Fruit fly (Drosophila melanogaster) whole organism, embryonic: ENCODE data around the gene Idh3b.

ENCODE experiments used
- Atf3 ChIP-seq: fragments of 200-800 bp; sonication (Bioruptor generic); optimal IDR thresholded peaks from 3 replicates; lab custom pipeline; 2016; ENCODE audit warnings: missing biosample characterization, missing genetic modification characterization
- BtbVII ChIP-seq: fragments of 200-800 bp; sonication (Bioruptor generic); optimal IDR thresholded peaks from 3 replicates; lab custom pipeline; 2017; ENCODE audit warnings: missing biosample characterization, mild to moderate bottlenecking, missing genetic modification characterization
- CG11247 ChIP-seq: fragments of 200-800 bp; sonication (Bioruptor generic); IDR thresholded peaks from 2 replicates; pipeline ENCODE4 v1.3.6; 2022; ENCODE audit warnings: missing biosample characterization, missing genetic modification characterization
- CG12155 ChIP-seq: fragments of 200-800 bp; sonication (Bioruptor generic); optimal IDR thresholded peaks from 3 replicates; lab custom pipeline; 2016; ENCODE audit warnings: missing biosample characterization, missing genetic modification characterization
- CG12942 ChIP-seq: fragments of 200-800 bp; sonication (Bioruptor generic); optimal IDR thresholded peaks from 3 replicates; lab custom pipeline; 2016; ENCODE audit warnings: missing biosample characterization, missing genetic modification characterization
- CG15479 ChIP-seq: fragments of 200-800 bp; sonication (Bioruptor generic); optimal IDR thresholded peaks from 3 replicates; lab custom pipeline; 2019; ENCODE audit warnings: missing biosample characterization, mild to moderate bottlenecking, missing genetic modification characterization, moderate library complexity
- CG1603 ChIP-seq: fragments of 200-800 bp; sonication (Bioruptor generic); optimal IDR thresholded peaks from 2 replicates; lab custom pipeline; 2019; ENCODE audit warnings: missing biosample characterization, mild to moderate bottlenecking, missing genetic modification characterization, moderate library complexity
- CG17359 ChIP-seq: fragments of 200-800 bp; sonication (Bioruptor generic); optimal IDR thresholded peaks from 3 replicates; lab custom pipeline; 2018; ENCODE audit warnings: missing biosample characterization, mild to moderate bottlenecking, missing genetic modification characterization, moderate library complexity
- CG17568 ChIP-seq: fragments of 200-800 bp; sonication (Bioruptor generic); optimal IDR thresholded peaks from 2 replicates; lab custom pipeline; 2018; ENCODE audit warnings: missing biosample characterization, mild to moderate bottlenecking, missing genetic modification characterization, moderate library complexity
- CG18764 ChIP-seq: fragments of 200-800 bp; sonication (Bioruptor generic); optimal IDR thresholded peaks from 3 replicates; lab custom pipeline; 2016; ENCODE audit warnings: missing biosample characterization, missing genetic modification characterization
- CG2120 ChIP-seq: fragments of 200-800 bp; sonication (Bioruptor generic); optimal IDR thresholded peaks from 3 replicates; lab custom pipeline; 2016; ENCODE audit warnings: missing biosample characterization, missing genetic modification characterization
- CG2712 ChIP-seq: fragments of 200-800 bp; optimal IDR thresholded peaks from 3 replicates; lab custom pipeline; 2019; ENCODE audit warnings: missing biosample characterization, mild to moderate bottlenecking, missing genetic modification characterization, moderate library complexity
- CG3995 ChIP-seq: fragments of 200-800 bp; sonication (Bioruptor generic); optimal IDR thresholded peaks from 3 replicates; lab custom pipeline; 2016; ENCODE audit warnings: missing biosample characterization, missing genetic modification characterization
- CG6683 ChIP-seq: fragments of 200-800 bp; sonication (Bioruptor generic); optimal IDR thresholded peaks from 2 replicates; lab custom pipeline; 2017; ENCODE audit warnings: missing biosample characterization, mild to moderate bottlenecking, missing genetic modification characterization, missing genetic modification reagents
- CG7357 ChIP-seq: fragments of 200-800 bp; sonication (Bioruptor generic); IDR thresholded peaks from 3 replicates; pipeline ENCODE4 v1.3.6; 2022; ENCODE audit warnings: missing biosample characterization, missing genetic modification characterization
- CG7839 ChIP-seq: fragments of 200-800 bp; sonication (Bioruptor generic); optimal IDR thresholded peaks from 3 replicates; lab custom pipeline; 2018; ENCODE audit warnings: missing biosample characterization, mild to moderate bottlenecking, missing genetic modification characterization, moderate library complexity
- CG8478 ChIP-seq: fragments of >200 bp; optimal IDR thresholded peaks from 2 replicates; lab custom pipeline; 2018
- CHES-1-like ChIP-seq: fragments of 200-800 bp; sonication (Bioruptor generic); optimal IDR thresholded peaks from 2 replicates; lab custom pipeline; 2016; ENCODE audit warnings: missing biosample characterization, missing genetic modification characterization
- Dll ChIP-seq: fragments of 200-800 bp; sonication (Bioruptor generic); IDR thresholded peaks from 4 replicates; pipeline ENCODE4 v1.3.6; 2022; ENCODE audit warnings: missing biosample characterization, missing genetic modification characterization; ENCODE audit not compliant: partially characterized antibody
- Drgx ChIP-seq: fragments of 200-800 bp; sonication (Bioruptor generic); IDR thresholded peaks from 2 replicates; pipeline ENCODE4 v1.3.6; 2022; ENCODE audit warnings: missing biosample characterization, missing genetic modification characterization
- HLH54F ChIP-seq: fragments of 200-800 bp; sonication (Bioruptor generic); optimal IDR thresholded peaks from 3 replicates; lab custom pipeline; 2016; ENCODE audit warnings: missing biosample characterization, missing genetic modification characterization
- MESR4 ChIP-seq: fragments of 200-800 bp; sonication (Bioruptor generic); optimal IDR thresholded peaks from 2 replicates; lab custom pipeline; 2018; ENCODE audit warnings: missing biosample characterization, mild to moderate bottlenecking, missing genetic modification characterization, moderate library complexity
- Poxn ChIP-seq: fragments of 200-800 bp; sonication (Bioruptor generic); IDR thresholded peaks from 2 replicates; pipeline ENCODE4 v1.3.6; 2022; ENCODE audit warnings: missing biosample characterization, missing genetic modification characterization
- TFAM ChIP-seq: fragments of 200-800 bp; sonication (Bioruptor generic); optimal IDR thresholded peaks from 2 replicates; lab custom pipeline; 2017; ENCODE audit warnings: missing biosample characterization, missing genetic modification characterization, inconsistent platforms
- chif ChIP-seq, 2 experiments: fragments of 200-800 bp; sonication (Bioruptor generic); optimal IDR thresholded peaks; 3 replicates each; lab custom pipeline; 2016; ENCODE audit warnings: missing biosample characterization in 2 of 2, missing genetic modification characterization in 2 of 2
- da ChIP-seq: fragments of 200-800 bp; sonication (Bioruptor generic); optimal IDR thresholded peaks from 2 replicates; lab custom pipeline; 2016; ENCODE audit warnings: missing biosample characterization, missing genetic modification characterization
- danr ChIP-seq: fragments of 200-800 bp; sonication (Bioruptor generic); IDR thresholded peaks from 2 replicates; pipeline ENCODE4 v1.3.6; 2022; ENCODE audit warnings: missing biosample characterization, missing genetic modification characterization
- dmrt11E ChIP-seq: fragments of 200-800 bp; sonication (Bioruptor generic); optimal IDR thresholded peaks from 3 replicates; lab custom pipeline; 2018; ENCODE audit warnings: missing biosample characterization, mild to moderate bottlenecking, missing genetic modification characterization, moderate library complexity
- fru ChIP-seq: fragments of >200 bp; optimal IDR thresholded peaks from 2 replicates; lab custom pipeline; 2017
- ftz-f1 ChIP-seq: fragments of 200-800 bp; sonication (Bioruptor generic); optimal IDR thresholded peaks from 2 replicates; lab custom pipeline; 2016; ENCODE audit warnings: missing biosample characterization, missing genetic modification characterization
- gcm ChIP-seq: fragments of 200-800 bp; sonication (Bioruptor generic); optimal IDR thresholded peaks from 2 replicates; lab custom pipeline; 2019; ENCODE audit warnings: missing biosample characterization, mild to moderate bottlenecking, missing genetic modification characterization, moderate library complexity
- h ChIP-seq: fragments of >200 bp; optimal IDR thresholded peaks from 2 replicates; lab custom pipeline; 2017
- ham ChIP-seq: fragments of 200-800 bp; sonication (Bioruptor generic); IDR thresholded peaks from 2 replicates; pipeline ENCODE4 v1.3.6; 2022; ENCODE audit warnings: missing biosample characterization, missing genetic modification characterization
- her ChIP-seq: fragments of 200-800 bp; sonication (Bioruptor generic); optimal IDR thresholded peaks from 2 replicates; lab custom pipeline; 2016; ENCODE audit warnings: missing biosample characterization, missing genetic modification characterization
- hkb ChIP-seq, 2 experiments: fragments of 200-800 bp in 1 of 2; fragments of >200 bp in 1 of 2; sonication (Bioruptor generic) in 1 of 2; IDR thresholded peaks in 1 of 2; optimal IDR thresholded peaks in 1 of 2; 2 replicates each; pipeline versions ENCODE4 v1.3.6 to Lab custom; 2017 to 2022; ENCODE audit warnings: missing biosample characterization in 1 of 2, missing genetic modification characterization in 1 of 2
- ind ChIP-seq: fragments of 200-800 bp; sonication (Bioruptor generic); optimal IDR thresholded peaks from 3 replicates; lab custom pipeline; 2016; ENCODE audit warnings: missing biosample characterization, missing genetic modification characterization
- oc ChIP-seq: fragments of 200-800 bp; sonication (Bioruptor generic); optimal IDR thresholded peaks from 2 replicates; lab custom pipeline; 2018; ENCODE audit warnings: missing biosample characterization, mild to moderate bottlenecking, missing genetic modification characterization, moderate library complexity
- otp ChIP-seq: fragments of 200-800 bp; sonication (Bioruptor generic); IDR thresholded peaks from 3 replicates; pipeline ENCODE4, ENCODE4 v1.3.6; 2022; ENCODE audit warnings: missing biosample characterization, missing genetic modification characterization
- pros ChIP-seq: fragments of 200-800 bp; sonication (Bioruptor generic); optimal IDR thresholded peaks from 3 replicates; lab custom pipeline; 2019; ENCODE audit warnings: missing biosample characterization, mild to moderate bottlenecking, missing genetic modification characterization, moderate library complexity
- ranshi ChIP-seq: fragments of 200-800 bp; sonication (Bioruptor generic); IDR thresholded peaks from 2 replicates; pipeline ENCODE4 v1.3.6; 2022; ENCODE audit warnings: missing biosample characterization, missing genetic modification characterization
- sc ChIP-seq, 3 experiments: fragments of >200 bp in 2 of 3; fragments of 200-800 bp in 1 of 3; sonication (Bioruptor generic) in 1 of 3; optimal IDR thresholded peaks; 2 replicates in 2 of 3; 3 replicates in 1 of 3; lab custom pipeline; 2017; ENCODE audit warnings: mild to moderate bottlenecking in 1 of 3, missing biosample characterization in 1 of 3, missing genetic modification characterization in 1 of 3, missing genetic modification reagents in 1 of 3
- schlank ChIP-seq: fragments of 200-800 bp; sonication (Bioruptor generic); optimal IDR thresholded peaks from 2 replicates; lab custom pipeline; 2018; ENCODE audit warnings: missing biosample characterization, mild to moderate bottlenecking, missing genetic modification characterization
- slp2 ChIP-seq: fragments of 200-800 bp; sonication (Bioruptor generic); optimal IDR thresholded peaks from 2 replicates; lab custom pipeline; 2016; ENCODE audit warnings: missing biosample characterization, missing genetic modification characterization
- sug ChIP-seq: fragments of 200-800 bp; optimal IDR thresholded peaks from 2 replicates; lab custom pipeline; 2019; ENCODE audit warnings: missing biosample characterization, mild to moderate bottlenecking, missing genetic modification characterization, moderate library complexity
- tap ChIP-seq: fragments of 200-800 bp; optimal IDR thresholded peaks from 3 replicates; lab custom pipeline; 2019; ENCODE audit warnings: missing biosample characterization, mild to moderate bottlenecking, missing genetic modification characterization, moderate library complexity
- tgo ChIP-seq: fragments of 200-800 bp; sonication (Bioruptor generic); IDR thresholded peaks from 3 replicates; pipeline ENCODE4 v1.3.6; 2022; ENCODE audit warnings: missing biosample characterization, missing genetic modification characterization
- tup ChIP-seq: fragments of 200-800 bp; sonication (Bioruptor generic); optimal IDR thresholded peaks from 2 replicates; lab custom pipeline; 2016; ENCODE audit warnings: missing biosample characterization, mild to moderate bottlenecking, missing genetic modification characterization, moderate library complexity
- tx ChIP-seq: fragments of 200-800 bp; sonication (Bioruptor generic); optimal IDR thresholded peaks from 2 replicates; lab custom pipeline; 2016; ENCODE audit warnings: missing biosample characterization, missing genetic modification characterization
- vvl ChIP-seq: fragments of 200-800 bp; sonication (Bioruptor generic); IDR thresholded peaks from 2 replicates; pipeline ENCODE4 v1.3.6; 2022; ENCODE audit warnings: missing biosample characterization, missing genetic modification characterization
- wek ChIP-seq: fragments of 200-800 bp; sonication (Bioruptor generic); optimal IDR thresholded peaks from 3 replicates; lab custom pipeline; 2018; ENCODE audit warnings: missing biosample characterization, mild to moderate bottlenecking, missing genetic modification characterization, moderate library complexity
- zfh1 ChIP-seq: fragments of 200-800 bp; sonication (Bioruptor generic); IDR thresholded peaks from 3 replicates; pipeline ENCODE4 v1.3.6; 2022; ENCODE audit warnings: missing biosample characterization, missing genetic modification characterization

Gene Idh3b

DNA sequence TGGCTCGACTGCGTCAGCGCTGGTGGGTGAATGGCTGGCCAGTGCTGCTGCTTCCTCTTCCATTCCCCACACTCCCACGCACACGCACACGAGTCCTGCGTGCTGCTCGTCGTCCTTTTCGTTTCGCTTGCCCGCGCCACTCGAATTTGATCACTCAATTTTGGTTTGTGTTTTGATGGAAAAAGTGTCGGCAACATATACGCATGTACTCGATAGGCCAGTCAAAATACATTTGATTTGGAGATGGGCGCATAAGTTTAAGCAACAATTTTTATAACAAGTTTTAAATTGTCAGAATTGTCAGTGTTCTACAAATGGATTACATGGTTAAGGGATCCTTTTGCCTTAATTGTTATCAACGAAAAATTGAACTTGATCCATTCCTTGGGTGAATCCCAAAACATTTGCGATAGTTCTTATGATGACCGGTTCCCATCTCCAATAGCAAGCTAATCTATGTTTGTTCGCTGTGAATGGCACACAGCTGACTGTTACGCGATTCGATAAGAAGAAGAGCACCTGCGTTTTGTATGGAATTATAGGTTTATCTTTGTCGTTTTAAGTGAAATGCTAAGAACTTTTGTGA is 4.0 kb upstream of the Idh3b start, which contains the start of the genes Mitofilin and mRpL35 (continued):
- TF ChIP-seq ham (GFP tag; lab: Robert Waterston, UW) (no peak), CG17568 (GFP tag; lab: Kevin White, UChicago) (no peak), CG11247 (GFP tag; lab: Robert Waterston, UW) (no peak), danr (GFP tag; lab: Robert Waterston, UW) (no peak), dmrt11E (peak; percentile 1), CG15479 (no peak), Drgx (no peak), wek (GFP tag; lab: Kevin White, UChicago) (no peak), CG17359 (tag; lab: Kevin White, UChicago) (no peak), zfh1 (GFP tag; lab: Robert Waterston, UW) (no peak), tup (GFP tag; lab: Kevin White, UChicago) (no peak), ranshi (GFP tag; lab: Robert Waterston, UW) (no peak), vvl (peak; percentile 47; the same call in 1 of the 2 replicates), ind (GFP tag; lab: Kevin White, UChicago) (peak; percentile 44), CG1603 (tag; lab: Kevin White, UChicago) (peak; percentile 38), MESR4 (GFP tag; lab: Kevin White, UChicago) (peak; percentile 34), da (GFP tag; lab: Kevin White, UChicago) (no peak), otp (no peak), schlank (tag; lab: Kevin White, UChicago) (no peak), pros (GFP tag; lab: Kevin White, UChicago) (no peak), h (lab: Kevin White, UChicago) (no peak), CG7839 (peak; percentile 15), sug (tag; lab: Kevin White, UChicago) (peak; percentile 31), Atf3 (GFP tag; lab: Kevin White, UChicago) (no peak), CG8478 (lab: Kevin White, UChicago) (no peak), hkb (optimal IDR thresholded peaks at IDR 0.05; lab: Kevin White, UChicago) (no peak), hkb (GFP tag; IDR thresholded peaks at IDR 0.05; lab: Robert Waterston, UW) (no peak), sc (optimal IDR thresholded peaks at IDR 0.05; lab: Kevin White, UChicago) (no peak), sc (GFP tag; optimal IDR thresholded peaks at IDR 0.05; lab: Kevin White, UChicago) (no peak), ftz-f1 (GFP tag; lab: Kevin White, UChicago) (no peak), CG18764 (GFP tag; lab: Kevin White, UChicago) (no peak), CG3995 (GFP tag; lab: Kevin White, UChicago) (peak; percentile 19), HLH54F (GFP tag; lab: Kevin White, UChicago) (peak; percentile 47), TFAM (GFP tag; lab: Kevin White, UChicago) (no peak), CG2120 (peak; percentile 69), tx (GFP tag; lab: Kevin White, UChicago) (peak; percentile 55), her (no peak), tgo (GFP tag; lab: Robert Waterston, UW) (no peak), CG2712 (tag; lab: Kevin White, UChicago) (peak; percentile 32), CHES-1-like (GFP tag; lab: Kevin White, UChicago) (peak; percentile 78), slp2 (GFP tag; lab: Kevin White, UChicago) (peak; percentile 33), Dll (GFP tag; lab: Robert Waterston, UW) (peak; percentile 66), CG6683 (GFP tag; lab: Kevin White, UChicago) (no peak), tap (tag; lab: Kevin White, UChicago) (no peak), CG12942 (GFP tag; lab: Kevin White, UChicago) (peak; percentile 4), fru (lab: Kevin White, UChicago) (no peak), BtbVII (GFP tag; lab: Kevin White, UChicago) (no peak), gcm (GFP tag; lab: Kevin White, UChicago) (no peak), Poxn (no peak), chif (GFP tag; optimal IDR thresholded peaks at IDR 0.05; lab: Kevin White, UChicago) (peak; percentile 36 to 52), CG12155 (GFP tag; lab: Kevin White, UChicago) (peak; percentile 50), CG7357 (GFP tag; lab: Robert Waterston, UW) (no peak), oc (no peak)
